Fruit fly (Drosophila melanogaster) whole organism, embryonic: ENCODE results near the gene CG6839.

ENCODE experiments used
- CG10267 ChIP-seq: fragments of 200-800 bp; sonication (Bioruptor generic); optimal IDR thresholded peaks from 2 replicates; lab custom pipeline; 2018; ENCODE audit warnings: missing biosample characterization, mild to moderate bottlenecking, missing genetic modification characterization, moderate library complexity
- CG10979 ChIP-seq: fragments of 200-800 bp; sonication (Bioruptor generic); optimal IDR thresholded peaks from 2 replicates; lab custom pipeline; 2018; ENCODE audit warnings: missing biosample characterization, mild to moderate bottlenecking, missing genetic modification characterization, moderate library complexity
- CG13894 ChIP-seq: fragments of 200-800 bp; sonication (Bioruptor generic); optimal IDR thresholded peaks from 3 replicates; lab custom pipeline; 2018; ENCODE audit warnings: missing biosample characterization, mild to moderate bottlenecking, missing genetic modification characterization, moderate library complexity
- CG14050 ChIP-seq: fragments of 200-800 bp; sonication (Bioruptor generic); IDR thresholded peaks from 3 replicates; pipeline ENCODE4 v1.3.6; 2022; ENCODE audit warnings: missing biosample characterization, missing genetic modification characterization
- CG34422 ChIP-seq: fragments of 200-800 bp; sonication (Bioruptor generic); IDR thresholded peaks from 3 replicates; pipeline ENCODE4 v1.3.6; 2022; ENCODE audit warnings: missing biosample characterization, missing genetic modification characterization
- CG7745 ChIP-seq: fragments of 200-800 bp; sonication (Bioruptor generic); optimal IDR thresholded peaks from 2 replicates; lab custom pipeline; 2018; ENCODE audit warnings: missing biosample characterization, mild to moderate bottlenecking, missing genetic modification characterization, moderate library complexity
- Dll ChIP-seq: fragments of 200-800 bp; sonication (Bioruptor generic); IDR thresholded peaks from 4 replicates; pipeline ENCODE4 v1.3.6; 2022; ENCODE audit warnings: missing biosample characterization, missing genetic modification characterization; ENCODE audit not compliant: partially characterized antibody
- HmgZ ChIP-seq: fragments of 200-800 bp; sonication (Bioruptor generic); optimal IDR thresholded peaks from 2 replicates; lab custom pipeline; 2018; ENCODE audit warnings: missing biosample characterization, mild to moderate bottlenecking, missing genetic modification characterization
- Opbp ChIP-seq: fragments of 200-800 bp; sonication (Bioruptor generic); IDR thresholded peaks from 3 replicates; pipeline ENCODE4 v1.3.6; 2022; ENCODE audit warnings: missing biosample characterization, missing genetic modification characterization; ENCODE audit not compliant: partially characterized antibody
- ase ChIP-seq: fragments of 200-800 bp; sonication (Bioruptor generic); IDR thresholded peaks from 3 replicates; pipeline ENCODE4 v1.3.6; 2022; ENCODE audit warnings: missing biosample characterization, missing genetic modification characterization
- lbe ChIP-seq: fragments of 200-800 bp; sonication (Bioruptor generic); optimal IDR thresholded peaks from 2 replicates; lab custom pipeline; 2016; ENCODE audit warnings: missing biosample characterization, mild to moderate bottlenecking, missing genetic modification characterization
- ranshi ChIP-seq: fragments of 200-800 bp; sonication (Bioruptor generic); IDR thresholded peaks from 2 replicates; pipeline ENCODE4 v1.3.6; 2022; ENCODE audit warnings: missing biosample characterization, missing genetic modification characterization
- yki ChIP-seq: fragments of >200 bp; optimal IDR thresholded peaks from 3 replicates; lab custom pipeline; 2018

dm6 chr3L:18946956-18947355, 29.6 kb downstream of the CG6839 start:
- TF ChIP-seq CG7745: no peak
- no peak for TF ChIP-seq Opbp (GFP tag; lab: Robert Waterston, UW)
- TF ChIP-seq ranshi (GFP tag; lab: Robert Waterston, UW): no peak
- no peak for TF ChIP-seq Dll (GFP tag; lab: Robert Waterston, UW)
- no peak for TF ChIP-seq ase (GFP tag; lab: Robert Waterston, UW)
- TF ChIP-seq CG14050: no peak
- TF ChIP-seq CG13894 (tag; lab: Kevin White, UChicago): no peak
- TF ChIP-seq CG10267: no peak
- TF ChIP-seq yki: no peak
- TF ChIP-seq CG34422 (GFP tag; lab: Robert Waterston, UW): no peak
- TF ChIP-seq lbe: no peak
- TF ChIP-seq CG10979 (tag; lab: Kevin White, UChicago): no peak
- TF ChIP-seq HmgZ (tag; lab: Kevin White, UChicago): no peak
